Worm (Caenorhabditis elegans) whole organism, L4 larva: Measurements from ENCODE around the gene oac-24.

ENCODE experiments used
- F10B5.3 ChIP-seq: sonication (generic microtip); optimal IDR thresholded peaks from 2 replicates; lab custom pipeline; 2016; ENCODE audit warnings: mild to moderate bottlenecking, missing genetic modification characterization, missing compliant biosample characterization
- F37D6.2 ChIP-seq: sonication (generic microtip); optimal IDR thresholded peaks from 2 replicates; lab custom pipeline; 2016; ENCODE audit warnings: mild to moderate bottlenecking, missing genetic modification characterization, missing compliant biosample characterization
- R02D3.7 ChIP-seq: fragments of 150-350 bp; sonication (generic microtip); optimal IDR thresholded peaks from 3 replicates; lab custom pipeline; 2014; ENCODE audit warnings: missing biosample characterization, missing genetic modification characterization
- T26A8.4 ChIP-seq: fragments of 200-800 bp; sonication (Bioruptor generic); IDR thresholded peaks from 2 replicates; pipeline ENCODE4 v1.3.6; 2022; ENCODE audit warnings: missing genetic modification characterization, missing compliant biosample characterization
- Y48G9A.11 ChIP-seq: fragments of 200-800 bp; sonication (Bioruptor generic); IDR thresholded peaks from 2 replicates; pipeline ENCODE4 v1.3.6; 2022; ENCODE audit warnings: missing genetic modification reagents, missing genetic modification characterization, missing compliant biosample characterization
- Y5F2A.4 ChIP-seq: fragments of 200-800 bp; sonication (Bioruptor generic); optimal IDR thresholded peaks from 2 replicates; lab custom pipeline; 2018; ENCODE audit warnings: mild to moderate bottlenecking, missing genetic modification characterization, missing compliant biosample characterization
- ZK337.2 ChIP-seq: fragments of 200-800 bp; sonication (Bioruptor generic); IDR thresholded peaks from 2 replicates; pipeline ENCODE4 v1.3.6; 2022; ENCODE audit warnings: missing genetic modification reagents, missing genetic modification characterization, missing compliant biosample characterization
- ZK546.5 ChIP-seq, 2 experiments: sonication (generic microtip); optimal IDR thresholded peaks; 2 replicates each; lab custom pipeline; 2017; ENCODE audit warnings: missing biosample characterization in 2 of 2, missing genetic modification characterization in 2 of 2
- ama-1 ChIP-seq: fragments of 150-350 bp; optimal IDR thresholded peaks from 2 replicates; lab custom pipeline; 2014; ENCODE audit warnings: inconsistent platforms, mixed read lengths
- ceh-20 ChIP-seq: fragments of 200-800 bp; sonication (Bioruptor generic); IDR thresholded peaks from 2 replicates; pipeline ENCODE4 v1.3.6; 2022; ENCODE audit warnings: missing genetic modification reagents, missing genetic modification characterization, missing compliant biosample characterization
- ceh-32 ChIP-seq: sonication (generic microtip); optimal IDR thresholded peaks from 2 replicates; lab custom pipeline; 2016; ENCODE audit warnings: mild to moderate bottlenecking, missing genetic modification characterization, missing compliant biosample characterization; ENCODE audit not compliant: poor library complexity
- cey-2 ChIP-seq: sonication (generic microtip); optimal IDR thresholded peaks from 3 replicates; lab custom pipeline; 2017; ENCODE audit warnings: missing genetic modification characterization, mild to moderate bottlenecking, missing compliant biosample characterization, antibody characterized with exemption, borderline replicate concordance; ENCODE audit not compliant: insufficient read depth
- ctbp-1 ChIP-seq: fragments of 200-800 bp; sonication (Bioruptor generic); IDR thresholded peaks from 2 replicates; pipeline ENCODE4 v1.3.6; 2022; ENCODE audit warnings: missing genetic modification reagents, missing genetic modification characterization, missing compliant biosample characterization
- daf-19 ChIP-seq: fragments of 200-800 bp; sonication (Bioruptor generic); conservative IDR thresholded peaks from 2 replicates; pipeline ENCODE4 v1.3.6; 2022; ENCODE audit warnings: missing genetic modification characterization, missing compliant biosample characterization
- dpl-1 ChIP-seq: fragments of 150-350 bp; optimal IDR thresholded peaks from 2 replicates; lab custom pipeline; 2014; ENCODE audit warnings: missing biosample characterization, missing genetic modification reagents, missing genetic modification characterization
- duxl-1 ChIP-seq: sonication (generic microtip); optimal IDR thresholded peaks from 2 replicates; lab custom pipeline; 2016; ENCODE audit warnings: mild to moderate bottlenecking, missing genetic modification characterization, moderate library complexity, missing compliant biosample characterization; ENCODE audit not compliant: poor library complexity
- fkh-10 ChIP-seq: fragments of 150-350 bp; optimal IDR thresholded peaks from 2 replicates; lab custom pipeline; 2014; ENCODE audit warnings: missing biosample characterization, missing genetic modification reagents, missing genetic modification characterization
- fos-1 ChIP-seq: fragments of 150-350 bp; optimal IDR thresholded peaks from 2 replicates; lab custom pipeline; 2014; ENCODE audit warnings: missing biosample characterization, missing genetic modification characterization
- hif-1 ChIP-seq, 2 experiments: sonication (generic microtip); optimal IDR thresholded peaks; 2 replicates each; lab custom pipeline; 2016 to 2017; ENCODE audit warnings: missing compliant biosample characterization in 2 of 2, missing genetic modification characterization in 2 of 2, missing genetic modification reagents in 2 of 2, missing genotype in 2 of 2, mild to moderate bottlenecking in 1 of 2
- hlh-11 ChIP-seq: fragments of 200-800 bp; sonication (Bioruptor generic); optimal IDR thresholded peaks from 2 replicates; lab custom pipeline; 2018; ENCODE audit warnings: mild to moderate bottlenecking, missing genetic modification characterization, missing compliant biosample characterization
- hlh-30 ChIP-seq: sonication (generic microtip); optimal IDR thresholded peaks from 2 replicates; lab custom pipeline; 2017; ENCODE audit warnings: antibody characterized with exemption, mild to moderate bottlenecking, missing genetic modification characterization, missing compliant biosample characterization; ENCODE audit not compliant: insufficient read depth
- hmg-1.1 ChIP-seq: fragments of 200-800 bp; sonication (Bioruptor generic); IDR thresholded peaks from 2 replicates; pipeline ENCODE4 v1.3.6; 2022; ENCODE audit warnings: missing genetic modification reagents, missing genetic modification characterization, missing compliant biosample characterization
- lir-3 ChIP-seq: sonication (generic microtip); optimal IDR thresholded peaks from 2 replicates; lab custom pipeline; 2016; ENCODE audit warnings: mild to moderate bottlenecking, missing genetic modification characterization, missing compliant biosample characterization
- lsy-2 ChIP-seq, 2 experiments: fragments of 150-350 bp in 1 of 2; sonication (generic microtip) in 1 of 2; optimal IDR thresholded peaks; 2 replicates each; lab custom pipeline; 2014 to 2017; ENCODE audit warnings: missing biosample characterization in 2 of 2, missing genetic modification characterization in 2 of 2
- mdl-1 ChIP-seq, 2 experiments: fragments of 150-350 bp in 1 of 2; sonication (generic microtip) in 1 of 2; optimal IDR thresholded peaks; 2 replicates each; lab custom pipeline; 2014 to 2017; ENCODE audit warnings: missing biosample characterization in 2 of 2, missing genetic modification characterization in 2 of 2
- mep-1 ChIP-seq: fragments of 150-350 bp; sonication (generic microtip); optimal IDR thresholded peaks from 3 replicates; lab custom pipeline; 2014; ENCODE audit warnings: missing biosample characterization, missing genetic modification characterization
- mxl-3 ChIP-seq: fragments of 200-800 bp; sonication (Bioruptor generic); optimal IDR thresholded peaks from 2 replicates; lab custom pipeline; 2018; ENCODE audit warnings: mild to moderate bottlenecking, missing genetic modification characterization, missing compliant biosample characterization
- nhr-102 ChIP-seq: sonication (generic microtip); optimal IDR thresholded peaks from 2 replicates; lab custom pipeline; 2016; ENCODE audit warnings: mild to moderate bottlenecking, missing genetic modification characterization, moderate library complexity, missing compliant biosample characterization
- nhr-28 ChIP-seq: fragments of 150-350 bp; optimal IDR thresholded peaks from 2 replicates; lab custom pipeline; 2014; ENCODE audit warnings: missing biosample characterization, missing genetic modification characterization
- nhr-41 ChIP-seq: fragments of 200-800 bp; sonication (Bioruptor generic); IDR thresholded peaks from 2 replicates; pipeline ENCODE4 v1.3.6; 2022; ENCODE audit warnings: missing genetic modification reagents, missing genetic modification characterization, missing compliant biosample characterization
- nhr-42 ChIP-seq: fragments of 200-800 bp; sonication (Bioruptor generic); IDR thresholded peaks from 2 replicates; pipeline ENCODE4 v1.3.6; 2022; ENCODE audit warnings: missing genetic modification characterization, missing compliant biosample characterization
- nhr-6 ChIP-seq: fragments of 150-350 bp; optimal IDR thresholded peaks from 2 replicates; lab custom pipeline; 2014; ENCODE audit warnings: missing biosample characterization, missing genetic modification characterization
- pha-4 ChIP-seq, 2 experiments: fragments of 150-350 bp in 1 of 2; fragments of 200-800 bp in 1 of 2; sonication (Bioruptor generic) in 1 of 2; IDR thresholded peaks in 1 of 2; optimal IDR thresholded peaks in 1 of 2; 2 replicates each; pipeline versions ENCODE4 v1.3.6 to Lab custom; 2014 to 2022; ENCODE audit warnings: missing genetic modification characterization in 2 of 2, missing genetic modification reagents in 2 of 2, missing biosample characterization in 1 of 2, missing compliant biosample characterization in 1 of 2
- pqm-1 ChIP-seq: sonication (generic microtip); optimal IDR thresholded peaks from 2 replicates; lab custom pipeline; 2017; ENCODE audit warnings: missing biosample characterization, missing genetic modification characterization
- sdz-12 ChIP-seq: fragments of 200-800 bp; sonication (Bioruptor generic); optimal IDR thresholded peaks from 2 replicates; lab custom pipeline; 2018; ENCODE audit warnings: mild to moderate bottlenecking, missing genetic modification characterization, missing compliant biosample characterization
- snpc-1.2 ChIP-seq: fragments of 200-800 bp; sonication (Bioruptor generic); IDR thresholded peaks from 2 replicates; pipeline ENCODE4 v1.3.6; 2022; ENCODE audit warnings: missing genetic modification reagents, missing genetic modification characterization, missing compliant biosample characterization
- spr-3 ChIP-seq: fragments of 200-800 bp; sonication (Bioruptor generic); optimal IDR thresholded peaks from 2 replicates; lab custom pipeline; 2018; ENCODE audit warnings: mild to moderate bottlenecking, missing genetic modification characterization, missing compliant biosample characterization
- tra-1 ChIP-seq: fragments of 200-800 bp; sonication (Bioruptor generic); IDR thresholded peaks from 2 replicates; pipeline ENCODE4 v1.3.6; 2022; ENCODE audit warnings: missing genetic modification reagents, missing genetic modification characterization, missing compliant biosample characterization
- unc-62 ChIP-seq, 3 experiments: fragments of 150-350 bp in 1 of 3; sonication (generic microtip); optimal IDR thresholded peaks in 2 of 3; peaks in 1 of 3; 1 replicate in 1 of 3; 2 replicates in 2 of 3; lab custom pipeline; 2014 to 2017; ENCODE audit warnings: missing biosample characterization in 3 of 3, missing genetic modification characterization in 3 of 3, missing genetic modification reagents in 3 of 3, missing genotype in 1 of 3
- vab-7 ChIP-seq: fragments of 200-800 bp; sonication (Bioruptor generic); IDR thresholded peaks from 2 replicates; pipeline ENCODE4 v1.3.6; 2022; ENCODE audit warnings: missing genetic modification reagents, missing genetic modification characterization, missing compliant biosample characterization
- zag-1 ChIP-seq: fragments of 150-350 bp; optimal IDR thresholded peaks from 2 replicates; lab custom pipeline; 2014; ENCODE audit warnings: missing biosample characterization, missing genetic modification characterization
- zip-2 ChIP-seq: fragments of 150-350 bp; optimal IDR thresholded peaks from 2 replicates; lab custom pipeline; 2014; ENCODE audit warnings: missing biosample characterization, missing genetic modification characterization
- ztf-7 ChIP-seq: fragments of 150-350 bp; optimal IDR thresholded peaks from 2 replicates; lab custom pipeline; 2014; ENCODE audit warnings: missing biosample characterization, missing genetic modification characterization

Gene oac-24

ce11 chrV:4676812-4677211, 33.8 kb upstream of the oac-24 start:
- TF ChIP-seq Y5F2A.4 (GFP tag; lab: Kevin White, UChicago) (no peak), hmg-1.1 (no peak), zag-1 (no peak), T26A8.4 (no peak), nhr-102 (no peak), mxl-3 (GFP tag; lab: Kevin White, UChicago) (no peak), ceh-32 (tag; lab: Kevin White, UChicago) (no peak)

- TF ChIP-seq ztf-7 (tag; lab: Kevin White, UChicago) (no peak), ZK546.5 (tag; optimal IDR thresholded peaks at IDR 0.05; lab: Kevin White, UChicago) (no peak), tra-1 (GFP tag; lab: Robert Waterston, UW) (no peak), pqm-1 (no peak), mep-1 (tag; lab: Kevin White, UChicago) (no peak), nhr-28 (no peak), spr-3 (GFP tag; lab: Kevin White, UChicago) (no peak), nhr-41 (GFP tag; lab: Robert Waterston, UW) (no peak), mdl-1 (tag; optimal IDR thresholded peaks at IDR 0.05; lab: Kevin White, UChicago) (no peak), sdz-12 (no peak), R02D3.7 (tag; lab: Kevin White, UChicago) (no peak), F37D6.2 (tag; lab: Kevin White, UChicago) (no peak), ZK337.2 (no peak), nhr-42 (GFP tag; lab: Robert Waterston, UW) (no peak)
These were observed 28.9 kb upstream of the oac-24 start, which contains the start of gene K03B4.4 for ce11 chrV:4681670-4682069. K03B4.4 (plus strand) TSS chrV:4681970.

ce11 chrV:4684137-4684536, 26.4 kb upstream of the oac-24 start:
- no peak for TF ChIP-seq nhr-41 (GFP tag; lab: Robert Waterston, UW)
- TF ChIP-seq vab-7 (GFP tag; lab: Robert Waterston, UW), result no peak
- no peak for TF ChIP-seq nhr-6 (tag; lab: Kevin White, UChicago)
- peak in 1 of 2 experiments; percentile 7 for TF ChIP-seq unc-62 (GFP tag; optimal IDR thresholded peaks at IDR 0.05 in 1 of 2; lab: Kevin White, UChicago)
- no peak for TF ChIP-seq unc-62 (tag; optimal IDR thresholded peaks at IDR 0.05; lab: Kevin White, UChicago)

- TF ChIP-seq hlh-11 (tag; lab: Kevin White, UChicago) (peak; percentile 41), mdl-1 (tag; optimal IDR thresholded peaks at IDR 0.05; lab: Kevin White, UChicago) (peak; percentile 75 to 88), hif-1 (tag; optimal IDR thresholded peaks at IDR 0.05; lab: Kevin White, UChicago) (no peak), ama-1 (lab: Kevin White, UChicago) (no peak), pha-4 (GFP tag; IDR thresholded peaks at IDR 0.05; lab: Robert Waterston, UW) (peak; percentile 11; the same call in 1 of the 2 replicates), pha-4 (tag; optimal IDR thresholded peaks at IDR 0.05; lab: Kevin White, UChicago) (no peak), lir-3 (tag; lab: Kevin White, UChicago) (no peak), ctbp-1 (GFP tag; lab: Robert Waterston, UW) (no peak), ceh-20 (no peak), duxl-1 (tag; lab: Kevin White, UChicago) (peak; percentile 2), hmg-1.1 (peak; percentile 68; the same call in 1 of the 2 replicates), F37D6.2 (tag; lab: Kevin White, UChicago) (no peak), pqm-1 (no peak), lsy-2 (tag; optimal IDR thresholded peaks at IDR 0.05; lab: Kevin White, UChicago) (peak in 1 of 2 experiments; percentile 60), zag-1 (no peak), zip-2 (tag; lab: Kevin White, UChicago) (no peak), daf-19 (GFP tag; lab: Robert Waterston, UW) (no peak), cey-2 (tag; lab: Kevin White, UChicago) (no peak), nhr-6 (tag; lab: Kevin White, UChicago) (peak; percentile 33), hlh-30 (tag; lab: Kevin White, UChicago) (peak; percentile 98), F10B5.3 (tag; lab: Kevin White, UChicago) (no peak), fos-1 (no peak), snpc-1.2 (no peak), dpl-1 (GFP tag; lab: Kevin White, UChicago) (peak; percentile 36), Y48G9A.11 (no peak), fkh-10 (GFP tag; lab: Kevin White, UChicago) (no peak)
These were observed 23.7 kb upstream of the oac-24 start, which contains the start of gene taf-10 for ce11 chrV:4686680-4687470. taf-10 (plus strand) TSS chrV:4687103.
